Fruit fly (Drosophila melanogaster): Measurements from ENCODE around the gene CG11841.
A peak's percentile ranks its signal among the peaks of the same experiment; 100 is the strongest.

CG11841 gene

dm6 chr3R:29032542-29032941 is 18.3 kb upstream of the CG11841 start, which contains the start of gene Ssl2:
TSS of gene Ssl2 (minus strand) at chr3R:29032642.
- TF ChIP-seq CG5204 (GFP tag; optimal IDR thresholded peaks at IDR 0.05) (no peak), kay (GFP tag; ENCODE audit: borderline replicate concordance) (no peak), CG11617 (GFP tag; optimal IDR thresholded peaks at IDR 0.05) (no peak), Crg-1 (GFP tag; optimal IDR thresholded peaks at IDR 0.05) (no peak), cnc (optimal IDR thresholded peaks at IDR 0.05) (no peak), CG1620 (GFP tag; optimal IDR thresholded peaks at IDR 0.05) (no peak), CG7045 (GFP tag; optimal IDR thresholded peaks at IDR 0.05) (no peak)

dm6 chr3R:29033909-29034629 is 16.8 kb upstream of the CG11841 start, which contains the start of the genes beta4GalNAcTB and Cpsf100:
TSS of gene beta4GalNAcTB (minus strand) at chr3R:29034008.
TSS of gene Cpsf100 (plus strand) at chr3R:29034573.
- TF ChIP-seq Mnt (GFP tag; optimal IDR thresholded peaks at IDR 0.05), result peak; percentile 47
- peak; percentile 62 for TF ChIP-seq Hr96 (GFP tag; optimal IDR thresholded peaks at IDR 0.05)
- peak; percentile 59 for TF ChIP-seq tj (GFP tag; optimal IDR thresholded peaks at IDR 0.05)
- no peak for TF ChIP-seq cnc (optimal IDR thresholded peaks at IDR 0.05)
- TF ChIP-seq CG1620 (GFP tag; optimal IDR thresholded peaks at IDR 0.05), result peak; percentile 76
- TF ChIP-seq CG33017 (tag; optimal IDR thresholded peaks at IDR 0.05), result no peak
- TF ChIP-seq Crg-1 (GFP tag; optimal IDR thresholded peaks at IDR 0.05), result peak; percentile 66
- TF ChIP-seq CG7045 (GFP tag; optimal IDR thresholded peaks at IDR 0.05), result peak; percentile 63
- TF ChIP-seq ovo (GFP tag; optimal IDR thresholded peaks at IDR 0.05), result peak; percentile 62
- TF ChIP-seq CG12768 (GFP tag; optimal IDR thresholded peaks at IDR 0.05), result peak; percentile 83
- peak; percentile 69 for TF ChIP-seq pad (GFP tag; optimal IDR thresholded peaks at IDR 0.05)
- peak; percentile 60 for TF ChIP-seq Clk (GFP tag; optimal IDR thresholded peaks at IDR 0.05)
- TF ChIP-seq cic (GFP tag; optimal IDR thresholded peaks at IDR 0.05), result peak; percentile 5
- peak; percentile 80 for TF ChIP-seq CG5204 (GFP tag; optimal IDR thresholded peaks at IDR 0.05)
- peak; percentile 71 for TF ChIP-seq CG7101 (tag; optimal IDR thresholded peaks at IDR 0.05)
- TF ChIP-seq CG11617 (GFP tag; optimal IDR thresholded peaks at IDR 0.05), result peak; percentile 87
- TF ChIP-seq CG14711 (tag; optimal IDR thresholded peaks at IDR 0.05), result peak; percentile 63
- no peak for TF ChIP-seq kay (GFP tag; ENCODE audit: borderline replicate concordance)
- TF ChIP-seq bab1 (GFP tag; optimal IDR thresholded peaks at IDR 0.05), result peak; percentile 56
- TF ChIP-seq toe (GFP tag; optimal IDR thresholded peaks at IDR 0.05), result peak; percentile 77

dm6 chr3R:29038960-29039581 is 11.8 kb upstream of the CG11841 start, which contains the start of the genes Slu7 and Pkc98E:
TSS of gene Slu7 (minus strand) at chr3R:29039071.
TSS of gene Pkc98E (plus strand) at chr3R:29039156.
- peak; percentile 90 for TF ChIP-seq CG1620 (GFP tag; optimal IDR thresholded peaks at IDR 0.05)
- peak; percentile 10 for TF ChIP-seq CG11617 (GFP tag; optimal IDR thresholded peaks at IDR 0.05)
- peak; percentile 63 for TF ChIP-seq ovo (GFP tag; optimal IDR thresholded peaks at IDR 0.05)
- peak; percentile 37 for TF ChIP-seq CG33017 (tag; optimal IDR thresholded peaks at IDR 0.05)
- TF ChIP-seq kay (GFP tag; ENCODE audit: borderline replicate concordance), result no peak
- TF ChIP-seq CG5204 (GFP tag; optimal IDR thresholded peaks at IDR 0.05), result peak; percentile 70
- peak; percentile 82 for TF ChIP-seq CG7101 (tag; optimal IDR thresholded peaks at IDR 0.05)
- peak; percentile 47 for TF ChIP-seq CG7045 (GFP tag; optimal IDR thresholded peaks at IDR 0.05)
- peak; percentile 35 for TF ChIP-seq cic (GFP tag; optimal IDR thresholded peaks at IDR 0.05)
- peak; percentile 65 for TF ChIP-seq Clk (GFP tag; optimal IDR thresholded peaks at IDR 0.05)
- peak; percentile 65 for TF ChIP-seq toe (GFP tag; optimal IDR thresholded peaks at IDR 0.05)
- TF ChIP-seq Hr96 (GFP tag; optimal IDR thresholded peaks at IDR 0.05), result peak; percentile 67
- no peak for TF ChIP-seq cnc (optimal IDR thresholded peaks at IDR 0.05)
- TF ChIP-seq CG14711 (tag; optimal IDR thresholded peaks at IDR 0.05), result peak; percentile 62
- peak; percentile 81 for TF ChIP-seq Mnt (GFP tag; optimal IDR thresholded peaks at IDR 0.05)
- TF ChIP-seq pad (GFP tag; optimal IDR thresholded peaks at IDR 0.05), result peak; percentile 80
- TF ChIP-seq CG12768 (GFP tag; optimal IDR thresholded peaks at IDR 0.05), result peak; percentile 79
- TF ChIP-seq tj (GFP tag; optimal IDR thresholded peaks at IDR 0.05), result no peak
- peak; percentile 66 for TF ChIP-seq bab1 (GFP tag; optimal IDR thresholded peaks at IDR 0.05)
- peak; percentile 87 for TF ChIP-seq Crg-1 (GFP tag; optimal IDR thresholded peaks at IDR 0.05)

dm6 chr3R:29039704-29040430 is 11.0 kb upstream of the CG11841 start:
- TF ChIP-seq Crg-1 (GFP tag; optimal IDR thresholded peaks at IDR 0.05) (peak; percentile 71), CG1620 (GFP tag; optimal IDR thresholded peaks at IDR 0.05) (peak; percentile 61), ovo (GFP tag; optimal IDR thresholded peaks at IDR 0.05) (peak; percentile 4), tj (GFP tag; optimal IDR thresholded peaks at IDR 0.05) (peak; percentile 12), CG11617 (GFP tag; optimal IDR thresholded peaks at IDR 0.05) (peak; percentile 39), Clk (GFP tag; optimal IDR thresholded peaks at IDR 0.05) (no peak), Mnt (GFP tag; optimal IDR thresholded peaks at IDR 0.05) (peak; percentile 47), pad (GFP tag; optimal IDR thresholded peaks at IDR 0.05) (peak; percentile 35), Hr96 (GFP tag; optimal IDR thresholded peaks at IDR 0.05) (no peak), CG14711 (tag; optimal IDR thresholded peaks at IDR 0.05) (peak; percentile 30), CG7045 (GFP tag; optimal IDR thresholded peaks at IDR 0.05) (peak; percentile 19), cnc (optimal IDR thresholded peaks at IDR 0.05) (no peak), CG12768 (GFP tag; optimal IDR thresholded peaks at IDR 0.05) (no peak), cic (GFP tag; optimal IDR thresholded peaks at IDR 0.05) (peak; percentile 21)
